Fruit fly (Drosophila melanogaster): ENCODE data around the gene ovo.
A peak's percentile ranks its signal among the peaks of the same experiment; 100 is the strongest.

ovo gene

dm6 chrX:5038411-5038810, 9.7 kb upstream of the ovo start (continued):
- TF ChIP-seq CG3726 (GFP tag; IDR thresholded peaks at IDR 0.05) (no peak), CG11695 (GFP tag; IDR thresholded peaks at IDR 0.05) (no peak), HLH54F (GFP tag; optimal IDR thresholded peaks at IDR 0.05) (no peak), Meics (GFP tag; optimal IDR thresholded peaks at IDR 0.05) (no peak), CHES-1-like (GFP tag; optimal IDR thresholded peaks at IDR 0.05) (no peak), Eip74EF (GFP tag; optimal IDR thresholded peaks at IDR 0.05) (no peak), da (GFP tag; optimal IDR thresholded peaks at IDR 0.05) (no peak), sob (GFP tag; IDR thresholded peaks at IDR 0.05) (0 out of 2 replicates have a peak, but pooled peaks have one; percentile 29), slbo (GFP tag; IDR thresholded peaks at IDR 0.05) (peak; percentile 48), Abd-B (GFP tag; optimal IDR thresholded peaks at IDR 0.05) (no peak), CG10959 (GFP tag; IDR thresholded peaks at IDR 0.05) (0 out of 2 replicates have a peak, but pooled peaks have one; percentile 20), E2f1 (GFP tag; IDR thresholded peaks at IDR 0.05) (no peak), odd (GFP tag; optimal IDR thresholded peaks at IDR 0.05) (no peak), ftz-f1 (GFP tag; optimal IDR thresholded peaks at IDR 0.05) (no peak), CG2678 (tag; optimal IDR thresholded peaks at IDR 0.05) (peak; percentile 1), NFAT (GFP tag; IDR thresholded peaks at IDR 0.05) (no peak), z (GFP tag; IDR thresholded peaks at IDR 0.05) (no peak), CG15601 (tag; optimal IDR thresholded peaks at IDR 0.05) (no peak), Asciz (GFP tag; optimal IDR thresholded peaks at IDR 0.05) (no peak), h (optimal IDR thresholded peaks at IDR 0.05) (no peak), grau (tag; optimal IDR thresholded peaks at IDR 0.05) (peak; percentile 10), crp (GFP tag; optimal IDR thresholded peaks at IDR 0.05) (no peak), en (GFP tag; optimal IDR thresholded peaks at IDR 0.05) (no peak), pb (GFP tag; optimal IDR thresholded peaks at IDR 0.05) (no peak), CG12769 (tag; optimal IDR thresholded peaks at IDR 0.05) (peak; percentile 47), phol (tag; optimal IDR thresholded peaks at IDR 0.05) (no peak), CG18011 (GFP tag; optimal IDR thresholded peaks at IDR 0.05) (no peak), toy (GFP tag; IDR thresholded peaks at IDR 0.05) (no peak), HLH3B (GFP tag; IDR thresholded peaks at IDR 0.05) (no peak), Sry-β (GFP tag; optimal IDR thresholded peaks at IDR 0.05) (no peak), Fer1 (GFP tag; optimal IDR thresholded peaks at IDR 0.05) (no peak), lmd (GFP tag; IDR thresholded peaks at IDR 0.05) (0 out of 2 replicates have a peak, but pooled peaks have one; percentile 31), sens-2 (GFP tag; IDR thresholded peaks at IDR 0.05) (no peak), unc-4 (GFP tag; IDR thresholded peaks at IDR 0.05; ENCODE audit: partially characterized antibody) (no peak), E2f2 (GFP tag; IDR thresholded peaks at IDR 0.05) (no peak), CG10654 (GFP tag; optimal IDR thresholded peaks at IDR 0.05) (no peak), Elba2 (GFP tag; optimal IDR thresholded peaks at IDR 0.05) (no peak), ssp (GFP tag; IDR thresholded peaks at IDR 0.05) (no peak), CG15269 (tag; optimal IDR thresholded peaks at IDR 0.05) (no peak), tx (GFP tag; optimal IDR thresholded peaks at IDR 0.05) (no peak), hbn (GFP tag; IDR thresholded peaks at IDR 0.05; ENCODE audit: partially characterized antibody) (no peak), CG16779 (GFP tag; IDR thresholded peaks at IDR 0.05) (no peak), sr (GFP tag; IDR thresholded peaks at IDR 0.05) (no peak), br (optimal IDR thresholded peaks at IDR 0.05) (no peak), unpg (GFP tag; optimal IDR thresholded peaks at IDR 0.05) (peak; percentile 28), zf30C (GFP tag; optimal IDR thresholded peaks at IDR 0.05) (no peak), Antp (GFP tag; optimal IDR thresholded peaks at IDR 0.05) (no peak), CG2120 (GFP tag; optimal IDR thresholded peaks at IDR 0.05) (peak; percentile 36), chn (GFP tag; optimal IDR thresholded peaks at IDR 0.05) (no peak), CG2202 (tag; optimal IDR thresholded peaks at IDR 0.05) (no peak), CG2712 (tag; optimal IDR thresholded peaks at IDR 0.05) (peak; percentile 27), ab (GFP tag; optimal IDR thresholded peaks at IDR 0.05) (no peak), Doc2 (GFP tag; IDR thresholded peaks at IDR 0.05) (no peak)

Data from whole organism, embryonic.